Worm (Caenorhabditis elegans): ENCODE data around the gene F55A4.7.

The F55A4.7 gene

DNA sequence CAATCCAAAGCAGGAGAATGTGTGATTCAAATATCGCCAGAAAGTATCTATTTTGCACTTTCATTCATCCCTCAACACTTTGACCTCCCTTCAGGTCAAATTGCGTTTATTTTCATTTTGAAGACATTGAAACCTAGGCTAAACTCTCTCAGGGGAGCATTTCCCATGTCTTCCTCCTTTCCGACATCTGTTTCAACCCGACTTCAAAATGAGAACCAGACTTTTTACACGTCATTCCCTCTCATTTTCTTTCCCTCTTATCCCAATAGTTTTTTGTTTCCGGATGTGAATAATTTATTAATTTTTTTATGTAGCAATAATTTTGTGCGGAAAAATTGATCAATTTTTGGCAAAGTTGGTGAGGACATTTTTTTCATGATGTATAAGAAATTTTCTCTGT lies 14.7 kb upstream of the F55A4.7 start:
- no peak for TF ChIP-seq ztf-22 (GFP tag; optimal IDR thresholded peaks at IDR 0.05)
- TF ChIP-seq rcor-1 (GFP tag; IDR thresholded peaks at IDR 0.05) = no peak
- TF ChIP-seq snpc-4 (GFP tag; optimal IDR thresholded peaks at IDR 0.05) = no peak
- no peak for TF ChIP-seq snpc-4 (tag; optimal IDR thresholded peaks at IDR 0.05)
- no peak for TF ChIP-seq tbp1 (GFP tag; optimal IDR thresholded peaks at IDR 0.05)
- TF ChIP-seq unc-62 (GFP tag; optimal IDR thresholded peaks at IDR 0.05) = no peak
- TF ChIP-seq tlf-1 (GFP tag; optimal IDR thresholded peaks at IDR 0.05) = no peak
- no peak for TF ChIP-seq attf-6 (GFP tag; IDR thresholded peaks at IDR 0.05)
- no peak for TF ChIP-seq repo-1 (tag; optimal IDR thresholded peaks at IDR 0.05)
- no peak for TF ChIP-seq nfyb-1 (GFP tag; IDR thresholded peaks at IDR 0.05)
- TF ChIP-seq ets-4 (GFP tag; optimal IDR thresholded peaks at IDR 0.05) = no peak
- no peak for TF ChIP-seq dox-1 (GFP tag; IDR thresholded peaks at IDR 0.05)
- no peak for TF ChIP-seq B0336.3 (GFP tag; IDR thresholded peaks at IDR 0.05)

- TF ChIP-seq repo-1 (tag; optimal IDR thresholded peaks at IDR 0.05) (no peak), B0336.3 (GFP tag; IDR thresholded peaks at IDR 0.05) (no peak), dpl-1 (GFP tag; optimal IDR thresholded peaks at IDR 0.05) (no peak), aptf-3 (GFP tag; IDR thresholded peaks at IDR 0.05) (no peak), dpff-1 (tag; optimal IDR thresholded peaks at IDR 0.05) (no peak), K12H6.12 (tag; optimal IDR thresholded peaks at IDR 0.05) (no peak), F39B2.1 (GFP tag; IDR thresholded peaks at IDR 0.05) (no peak), ceh-79 (tag; optimal IDR thresholded peaks at IDR 0.05) (no peak), bed-1 (GFP tag; IDR thresholded peaks at IDR 0.05) (no peak), egrh-3 (GFP tag; IDR thresholded peaks at IDR 0.05) (no peak)
These were observed 12.8 kb upstream of the F55A4.7 start for ce11 chrX:1051041-1051440.

DNA sequence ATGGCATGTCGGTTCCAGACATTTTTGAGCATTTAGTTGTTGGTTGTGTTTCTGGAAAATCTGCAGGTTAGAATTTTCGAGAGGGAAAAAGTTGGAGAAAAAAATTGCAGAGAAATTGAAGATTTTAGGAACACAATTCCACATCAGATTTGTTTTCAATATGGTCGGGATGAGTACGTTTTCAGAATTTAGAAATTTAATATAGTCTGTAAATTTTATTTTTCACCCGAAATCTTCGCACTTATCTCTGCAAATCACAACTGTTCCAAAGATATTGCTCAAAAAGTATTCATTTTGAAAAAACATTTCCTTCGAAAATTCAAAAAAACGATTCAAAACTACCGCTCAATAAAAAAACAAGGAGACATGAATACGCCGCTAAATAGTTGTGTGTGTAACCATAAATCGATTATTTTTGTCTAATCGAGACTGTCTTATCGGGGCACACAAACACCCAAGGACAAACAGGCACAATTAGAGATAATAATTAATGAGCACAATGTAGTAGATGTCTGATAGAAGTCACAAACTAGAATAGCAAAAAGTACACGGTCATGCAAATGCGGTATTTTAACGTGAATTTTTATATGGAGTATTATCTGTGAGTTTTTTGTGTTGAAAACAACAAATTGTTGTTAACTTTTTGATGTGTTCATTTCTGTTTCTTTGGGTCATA lies 8.0 kb upstream of the F55A4.7 start, which contains the start of gene vpat-1:
Gene vpat-1, minus strand, starts transcription at position 51 of the 676 bp plus-strand sequence.
- TF ChIP-seq pbrm-1 (GFP tag; IDR thresholded peaks at IDR 0.05) (no peak), unc-62 (GFP tag; optimal IDR thresholded peaks at IDR 0.05) (no peak), sdz-38 (tag; optimal IDR thresholded peaks at IDR 0.05) (no peak), nhr-80 (tag; optimal IDR thresholded peaks at IDR 0.05) (peak; percentile 68)

DNA sequence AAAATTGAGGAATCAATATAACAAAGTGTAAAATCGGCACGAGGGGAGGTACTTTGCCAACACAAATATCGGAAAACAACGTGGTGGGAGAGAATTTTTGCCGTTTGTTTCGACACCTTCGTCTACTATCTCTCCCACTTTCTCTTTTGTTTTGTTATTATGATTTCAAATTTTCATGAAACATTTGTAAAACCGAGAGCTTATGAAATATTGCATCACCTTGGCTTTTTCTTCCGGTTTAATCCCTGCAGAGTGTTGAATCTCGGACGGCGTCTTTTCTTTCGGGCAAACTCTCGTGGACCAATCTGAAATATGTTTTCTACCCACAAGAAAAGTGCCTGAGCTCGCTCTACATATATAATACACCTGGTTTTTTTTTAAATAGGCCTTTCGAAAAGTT lies 6.1 kb upstream of the F55A4.7 start:
- 0 out of 2 replicates have a peak, but pooled peaks have one; percentile 51 for TF ChIP-seq cebp-1 (GFP tag; IDR thresholded peaks at IDR 0.05)
- peak; percentile 73 for TF ChIP-seq cebp-1 (tag; optimal IDR thresholded peaks at IDR 0.05)
- no peak for TF ChIP-seq B0336.3 (GFP tag; IDR thresholded peaks at IDR 0.05)

- no peak for TF ChIP-seq akir-1 (GFP tag; optimal IDR thresholded peaks at IDR 0.05)
- no peak for TF ChIP-seq cebp-2 (GFP tag; IDR thresholded peaks at IDR 0.05)
- 0 out of 2 replicates have a peak, but pooled peaks have one; percentile 29 for TF ChIP-seq cebp-1 (GFP tag; IDR thresholded peaks at IDR 0.05)
- peak; percentile 52 for TF ChIP-seq cebp-1 (tag; optimal IDR thresholded peaks at IDR 0.05)
- no peak for TF ChIP-seq snpc-4 (GFP tag; optimal IDR thresholded peaks at IDR 0.05)
- TF ChIP-seq snpc-4 (tag; optimal IDR thresholded peaks at IDR 0.05) = peak in 1 of 4 experiments; percentile 23
- TF ChIP-seq mcd-1 (GFP tag; IDR thresholded peaks at IDR 0.05) = peak; percentile 66; the same call in 1 of the 2 replicates
- no peak for TF ChIP-seq hmg-20 (GFP tag; IDR thresholded peaks at IDR 0.05)
- TF ChIP-seq repo-1 (tag; optimal IDR thresholded peaks at IDR 0.05) = no peak
- TF ChIP-seq attf-5 (GFP tag; optimal IDR thresholded peaks at IDR 0.05) = peak; percentile 44
- TF ChIP-seq ceh-27 (GFP tag; optimal IDR thresholded peaks at IDR 0.05) = peak; percentile 14
- TF ChIP-seq hmg-1.2 (GFP tag; IDR thresholded peaks at IDR 0.05) = peak; percentile 27; the same call in 1 of the 2 replicates
- no peak for TF ChIP-seq ztf-3 (GFP tag; optimal IDR thresholded peaks at IDR 0.05)
- TF ChIP-seq nhr-80 (tag; optimal IDR thresholded peaks at IDR 0.05) = peak; percentile 38
- TF ChIP-seq let-607 (tag; optimal IDR thresholded peaks at IDR 0.05) = peak; percentile 55 to 83
- TF ChIP-seq D2030.7 (GFP tag; IDR thresholded peaks at IDR 0.05) = no peak
- TF ChIP-seq lin-26 (GFP tag; IDR thresholded peaks at IDR 0.05) = no peak
- TF ChIP-seq chd-7 (tag; optimal IDR thresholded peaks at IDR 0.05) = no peak
- no peak for TF ChIP-seq gei-17 (GFP tag; optimal IDR thresholded peaks at IDR 0.05)
These were observed 3.1 kb downstream of the F55A4.7 start, which contains the start of the genes stau-1 and sec-22 for ce11 chrX:1035039-1035598. Gene stau-1, minus strand, starts transcription at chrX:1035286. Gene sec-22, plus strand, starts transcription at chrX:1035548.

All from whole organism, young adult.